Worm (Caenorhabditis elegans): ENCODE measurements around the gene clec-215.
A peak's percentile ranks its signal among the peaks of the same experiment; 100 is the strongest.

Gene clec-215

ce11 chrV:7612044-7612443 is at the start of gene clec-215:
clec-215 (plus strand) TSS chrV:7612344.
- TF ChIP-seq lin-39 (tag; optimal IDR thresholded peaks at IDR 0.05) (no peak), elt-3 (tag; optimal IDR thresholded peaks at IDR 0.05) (no peak), peb-1 (tag; optimal IDR thresholded peaks at IDR 0.05) (no peak), nhr-11 (tag; optimal IDR thresholded peaks at IDR 0.05) (no peak), nhr-77 (tag; optimal IDR thresholded peaks at IDR 0.05) (no peak), Y55F3AM.14 (GFP tag; optimal IDR thresholded peaks at IDR 0.05) (no peak), sma-9 (GFP tag; optimal IDR thresholded peaks at IDR 0.05) (no peak), sma-9 (tag; optimal IDR thresholded peaks at IDR 0.05) (no peak)

- no peak for TF ChIP-seq nhr-6 (tag; optimal IDR thresholded peaks at IDR 0.05)
Observed at ce11 chrV:7562947-7563346, 49.2 kb upstream of the clec-215 start, which contains the start of gene F19F10.1. F19F10.1 (plus strand) TSS chrV:7563247.

ce11 chrV:7570290-7570689 is 41.9 kb upstream of the clec-215 start, which contains the start of gene clec-212:
clec-212 (minus strand) TSS chrV:7570390.
- TF ChIP-seq Y55F3AM.14 (GFP tag; optimal IDR thresholded peaks at IDR 0.05) (no peak), unc-39 (tag; optimal IDR thresholded peaks at IDR 0.05) (no peak), ceh-16 (tag; optimal IDR thresholded peaks at IDR 0.05) (no peak), skn-1 (tag; optimal IDR thresholded peaks at IDR 0.05) (no peak), mab-5 (tag; optimal IDR thresholded peaks at IDR 0.05) (no peak), mdl-1 (tag; optimal IDR thresholded peaks at IDR 0.05) (no peak)

ce11 chrV:7570955-7571354 is 41.2 kb upstream of the clec-215 start, which contains the start of gene F19F10.14:
F19F10.14 (minus strand) TSS chrV:7571055.
- no peak for TF ChIP-seq ceh-82 (tag; optimal IDR thresholded peaks at IDR 0.05)
- no peak for TF ChIP-seq ztf-4 (tag; optimal IDR thresholded peaks at IDR 0.05)
- no peak for TF ChIP-seq lin-13 (GFP tag; optimal IDR thresholded peaks at IDR 0.05)
- no peak for TF ChIP-seq Y55F3AM.14 (GFP tag; optimal IDR thresholded peaks at IDR 0.05)
- no peak for TF ChIP-seq nhr-237 (tag; optimal IDR thresholded peaks at IDR 0.05)

- TF ChIP-seq aly-2 (tag; optimal IDR thresholded peaks at IDR 0.05) (no peak), nhr-77 (tag; optimal IDR thresholded peaks at IDR 0.05) (no peak), skn-1 (tag; optimal IDR thresholded peaks at IDR 0.05) (no peak), elt-3 (tag; optimal IDR thresholded peaks at IDR 0.05) (no peak), ztf-4 (tag; optimal IDR thresholded peaks at IDR 0.05) (no peak), ama-1 (optimal IDR thresholded peaks at IDR 0.05) (no peak), unc-62 (GFP tag; optimal IDR thresholded peaks at IDR 0.05) (no peak), unc-39 (tag; optimal IDR thresholded peaks at IDR 0.05) (no peak), ceh-16 (tag; optimal IDR thresholded peaks at IDR 0.05) (no peak), C34F6.9 (tag; optimal IDR thresholded peaks at IDR 0.05) (peak; percentile 86), lin-11 (tag; optimal IDR thresholded peaks at IDR 0.05) (no peak), nhr-6 (tag; optimal IDR thresholded peaks at IDR 0.05) (peak; percentile 36), F13H6.1 (tag; optimal IDR thresholded peaks at IDR 0.05) (peak; percentile 69), sma-9 (GFP tag; optimal IDR thresholded peaks at IDR 0.05) (peak; percentile 74), sma-9 (tag; optimal IDR thresholded peaks at IDR 0.05) (no peak), ztf-11 (tag; optimal IDR thresholded peaks at IDR 0.05) (no peak), mdl-1 (tag; optimal IDR thresholded peaks at IDR 0.05) (no peak), ztf-1 (GFP tag; conservative IDR thresholded peaks at IDR 0.05) (no peak), ceh-82 (tag; optimal IDR thresholded peaks at IDR 0.05) (no peak), lin-13 (GFP tag; optimal IDR thresholded peaks at IDR 0.05) (peak; percentile 40), fos-1 (tag; optimal IDR thresholded peaks at IDR 0.05) (no peak), alr-1 (tag; optimal IDR thresholded peaks at IDR 0.05) (no peak), dmd-4 (tag; optimal IDR thresholded peaks at IDR 0.05) (no peak), sem-4 (tag; optimal IDR thresholded peaks at IDR 0.05) (peak; percentile 16), nhr-12 (tag; optimal IDR thresholded peaks at IDR 0.05) (no peak), zag-1 (tag; optimal IDR thresholded peaks at IDR 0.05) (no peak), mab-5 (tag; optimal IDR thresholded peaks at IDR 0.05) (no peak), nhr-10 (tag; optimal IDR thresholded peaks at IDR 0.05) (no peak), Y55F3AM.14 (GFP tag; optimal IDR thresholded peaks at IDR 0.05) (no peak), nhr-237 (tag; optimal IDR thresholded peaks at IDR 0.05) (no peak), ZK546.5 (tag; optimal IDR thresholded peaks at IDR 0.05) (no peak), egl-27 (tag; optimal IDR thresholded peaks at IDR 0.05) (no peak), sma-3 (GFP tag; optimal IDR thresholded peaks at IDR 0.05) (peak; percentile 52), elt-1 (tag; optimal IDR thresholded peaks at IDR 0.05) (no peak), R02D3.7 (tag; optimal IDR thresholded peaks at IDR 0.05) (no peak), lsy-2 (tag; optimal IDR thresholded peaks at IDR 0.05) (peak; percentile 63 to 82), peb-1 (tag; optimal IDR thresholded peaks at IDR 0.05) (no peak), nhr-25 (tag; optimal IDR thresholded peaks at IDR 0.05) (no peak), gmeb-1 (tag; optimal IDR thresholded peaks at IDR 0.05) (peak; percentile 82), unc-55 (GFP tag; optimal IDR thresholded peaks at IDR 0.05) (peak; percentile 81), snpc-4 (tag; optimal IDR thresholded peaks at IDR 0.05) (peak; percentile 22), mbf-1 (tag; optimal IDR thresholded peaks at IDR 0.05) (no peak), nhr-23 (tag; optimal IDR thresholded peaks at IDR 0.05) (no peak)
Observed at ce11 chrV:7575563-7575962, 36.6 kb upstream of the clec-215 start, which contains the start of the genes snu-66 and ints-9. snu-66 (minus strand) TSS chrV:7575670. ints-9 (plus strand) TSS chrV:7575802.

All from whole organism, L2 larva.